Worm (Caenorhabditis elegans): Measurements from ENCODE around the gene pgap-2.

ce11 chrIII:4656415-4656814, 48.9 kb upstream of the pgap-2 start:
- TF ChIP-seq lin-35 (GFP tag; optimal IDR thresholded peaks at IDR 0.05) (peak in 1 of 3 experiments; percentile 51), hlh-26 (GFP tag; conservative IDR thresholded peaks at IDR 0.05) (no peak)

Data from whole organism, young adult.